Worm (Caenorhabditis elegans): Measurements from ENCODE around the gene F16B12.1.

Gene F16B12.1

ce11 chrX:14085208-14085607 is at the start of gene F16B12.1:
F16B12.1 (plus strand) TSS chrX:14085508.
- no peak for TF ChIP-seq jun-1 (tag; optimal IDR thresholded peaks at IDR 0.05)
- TF ChIP-seq pha-4 (tag; optimal IDR thresholded peaks at IDR 0.05): no peak
- TF ChIP-seq ceh-9 (tag; optimal IDR thresholded peaks at IDR 0.05): no peak
- no peak for TF ChIP-seq nhr-77 (tag; optimal IDR thresholded peaks at IDR 0.05)
- no peak for TF ChIP-seq egl-5 (tag; optimal IDR thresholded peaks at IDR 0.05)
- TF ChIP-seq snpc-4 (tag; optimal IDR thresholded peaks at IDR 0.05): no peak
- TF ChIP-seq mdl-1 (tag; optimal IDR thresholded peaks at IDR 0.05): no peak
- TF ChIP-seq nhr-43 (tag; optimal IDR thresholded peaks at IDR 0.05; ENCODE audit: poor library complexity, severe bottlenecking): no peak
- no peak for TF ChIP-seq nhr-237 (tag; optimal IDR thresholded peaks at IDR 0.05)
- no peak for TF ChIP-seq elt-1 (tag; optimal IDR thresholded peaks at IDR 0.05)
- no peak for TF ChIP-seq lin-39 (tag; optimal IDR thresholded peaks at IDR 0.05)
- no peak for TF ChIP-seq aly-2 (tag; optimal IDR thresholded peaks at IDR 0.05)
- TF ChIP-seq lin-15B (tag; optimal IDR thresholded peaks at IDR 0.05): no peak
- no peak for TF ChIP-seq ceh-16 (tag; optimal IDR thresholded peaks at IDR 0.05)
- TF ChIP-seq mml-1 (tag; optimal IDR thresholded peaks at IDR 0.05): no peak
- no peak for TF ChIP-seq ceh-82 (tag; optimal IDR thresholded peaks at IDR 0.05)
- no peak for TF ChIP-seq sea-2 (GFP tag; optimal IDR thresholded peaks at IDR 0.05)
- TF ChIP-seq ZK546.5 (tag; optimal IDR thresholded peaks at IDR 0.05): no peak
- TF ChIP-seq unc-62 (GFP tag; optimal IDR thresholded peaks at IDR 0.05): no peak

- TF ChIP-seq ama-1 (optimal IDR thresholded peaks at IDR 0.05) (no peak), sea-2 (GFP tag; optimal IDR thresholded peaks at IDR 0.05) (no peak), nhr-237 (tag; optimal IDR thresholded peaks at IDR 0.05) (no peak), aly-2 (tag; optimal IDR thresholded peaks at IDR 0.05) (no peak), ztf-11 (tag; optimal IDR thresholded peaks at IDR 0.05) (no peak), elt-1 (tag; optimal IDR thresholded peaks at IDR 0.05) (no peak), lin-39 (tag; optimal IDR thresholded peaks at IDR 0.05) (no peak), pha-4 (tag; optimal IDR thresholded peaks at IDR 0.05) (no peak), nhr-43 (tag; optimal IDR thresholded peaks at IDR 0.05; ENCODE audit: poor library complexity, severe bottlenecking) (no peak), nhr-23 (tag; optimal IDR thresholded peaks at IDR 0.05) (no peak), daf-12 (tag; optimal IDR thresholded peaks at IDR 0.05) (no peak), elt-2 (tag; optimal IDR thresholded peaks at IDR 0.05) (no peak), tbx-2 (tag; optimal IDR thresholded peaks at IDR 0.05) (no peak), fkh-10 (GFP tag; optimal IDR thresholded peaks at IDR 0.05) (no peak)
These were observed 46.0 kb upstream of the F16B12.1 start for ce11 chrX:14039293-14039692.

DNA sequence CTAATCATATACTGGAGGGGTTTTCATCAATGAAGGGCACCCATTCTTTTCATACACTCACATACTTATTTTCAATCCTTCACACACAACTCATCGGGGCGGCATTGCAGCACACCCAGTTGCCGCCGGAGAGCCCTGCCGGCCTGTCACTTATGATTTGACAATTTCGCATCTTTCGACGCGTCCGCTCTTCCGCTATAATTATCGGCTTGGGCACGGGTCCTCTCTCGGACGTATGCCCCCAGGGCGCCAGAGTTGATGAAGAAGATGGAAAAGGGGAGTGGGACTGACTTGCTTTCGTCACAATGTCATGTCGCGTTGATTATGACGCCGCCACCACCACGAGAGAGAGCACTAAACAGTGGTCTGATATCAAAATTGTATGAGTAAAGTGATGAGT is 40.9 kb upstream of the F16B12.1 start:
- TF ChIP-seq lin-39 (tag; optimal IDR thresholded peaks at IDR 0.05) (peak; percentile 7), skn-1 (tag; optimal IDR thresholded peaks at IDR 0.05) (no peak), nhr-67 (tag; optimal IDR thresholded peaks at IDR 0.05) (no peak), unc-39 (tag; optimal IDR thresholded peaks at IDR 0.05) (no peak), zag-1 (tag; optimal IDR thresholded peaks at IDR 0.05) (no peak), fkh-2 (tag; optimal IDR thresholded peaks at IDR 0.05) (no peak), elt-1 (tag; optimal IDR thresholded peaks at IDR 0.05) (no peak), ztf-11 (tag; optimal IDR thresholded peaks at IDR 0.05) (no peak)

ce11 chrX:14047609-14048008 is 37.7 kb upstream of the F16B12.1 start:
- TF ChIP-seq lin-39 (tag; optimal IDR thresholded peaks at IDR 0.05) (peak; percentile 2), aly-2 (tag; optimal IDR thresholded peaks at IDR 0.05) (no peak), fkh-10 (GFP tag; optimal IDR thresholded peaks at IDR 0.05) (peak; percentile 59)

DNA sequence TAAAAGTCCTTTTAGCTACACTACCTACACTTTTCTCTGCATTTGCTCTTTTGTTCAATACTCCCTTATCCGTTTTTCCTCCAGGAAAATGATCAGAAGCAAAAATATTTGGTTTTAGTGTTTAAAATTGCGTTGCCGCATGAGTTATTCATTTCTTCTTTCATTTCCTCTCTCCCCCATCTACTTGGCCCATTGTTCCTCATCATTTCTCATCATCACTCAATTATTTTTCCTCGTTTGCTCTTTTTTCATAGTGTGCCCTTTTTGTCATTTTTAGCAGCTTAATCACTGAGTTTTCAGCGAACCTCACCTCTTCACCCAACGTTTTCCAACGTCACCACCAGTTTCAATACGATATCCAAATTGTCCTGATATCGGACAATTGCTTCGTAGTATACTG is 36.1 kb upstream of the F16B12.1 start, which contains the start of gene dyc-1:
Gene dyc-1, plus strand, starts transcription at position 301 of the 400 bp plus-strand sequence.
- TF ChIP-seq nhr-237 (tag; optimal IDR thresholded peaks at IDR 0.05) (no peak), hmg-11 (tag; optimal IDR thresholded peaks at IDR 0.05) (no peak), ztf-4 (tag; optimal IDR thresholded peaks at IDR 0.05) (no peak), snpc-4 (tag; optimal IDR thresholded peaks at IDR 0.05) (no peak), nhr-76 (tag; optimal IDR thresholded peaks at IDR 0.05) (no peak)

- TF ChIP-seq lin-15B (tag; optimal IDR thresholded peaks at IDR 0.05): no peak
These were observed 31.6 kb upstream of the F16B12.1 start for ce11 chrX:14053754-14054153.
